Worm (Caenorhabditis elegans): ENCODE data around the gene dpy-8.

DNA sequence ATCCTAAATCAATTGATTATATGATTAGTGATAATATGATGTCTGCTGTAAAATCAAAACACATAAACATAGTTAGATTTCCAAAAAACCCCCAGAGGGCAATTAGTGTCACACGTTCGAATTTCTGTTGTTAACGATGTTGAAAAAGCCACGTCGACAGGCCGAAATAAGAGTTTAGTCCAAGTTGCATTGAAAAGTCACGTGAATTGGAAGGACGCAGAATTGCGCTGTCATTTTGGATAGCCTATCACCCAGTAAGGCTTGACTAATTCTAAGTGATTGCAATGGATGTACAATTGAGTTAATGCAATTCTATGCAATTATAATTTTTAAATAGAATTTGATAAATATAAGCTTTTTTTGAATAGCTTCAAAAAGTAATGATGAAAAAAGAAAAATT, 14.7 kb downstream of the dpy-8 start:
- TF ChIP-seq pha-4 (tag; optimal IDR thresholded peaks at IDR 0.05) = no peak
- no peak for TF ChIP-seq snpc-4 (tag; optimal IDR thresholded peaks at IDR 0.05)
- no peak for TF ChIP-seq unc-39 (tag; optimal IDR thresholded peaks at IDR 0.05)
